Worm (Caenorhabditis elegans): ENCODE measurements around the gene H40L08.1.

Gene H40L08.1

DNA sequence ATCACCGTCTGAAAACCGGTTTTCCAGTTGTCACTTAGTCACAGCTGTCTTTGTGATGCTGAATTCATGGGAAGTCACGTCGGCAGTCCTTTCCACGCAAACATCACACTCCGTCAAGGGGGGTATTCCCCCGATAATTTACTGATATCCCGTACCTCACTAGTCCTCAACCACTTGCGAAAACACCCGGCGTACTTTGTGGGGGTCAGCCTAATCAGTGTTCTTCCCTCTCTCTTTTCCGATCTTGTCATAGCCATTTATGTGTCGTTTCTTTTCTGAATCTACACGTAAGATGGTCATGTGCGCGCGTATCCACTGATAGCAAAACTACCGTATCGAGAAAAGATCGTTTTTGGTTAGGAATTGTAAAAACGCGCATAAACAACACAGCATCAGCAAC, 4.5 kb downstream of the H40L08.1 start (continued):
- no peak for TF ChIP-seq skn-1 (tag; optimal IDR thresholded peaks at IDR 0.05)
- TF ChIP-seq F10B5.3 (tag; optimal IDR thresholded peaks at IDR 0.05), result no peak
- TF ChIP-seq spr-1 (tag; optimal IDR thresholded peaks at IDR 0.05), result no peak
- no peak for TF ChIP-seq unc-130 (GFP tag; optimal IDR thresholded peaks at IDR 0.05)
- TF ChIP-seq fos-1 (tag; optimal IDR thresholded peaks at IDR 0.05), result no peak
- no peak for TF ChIP-seq T20F7.1 (GFP tag; optimal IDR thresholded peaks at IDR 0.05)
- no peak for TF ChIP-seq set-16 (GFP tag; IDR thresholded peaks at IDR 0.05)
- TF ChIP-seq aha-1 (tag), result peak; percentile 97
- no peak for TF ChIP-seq rbr-2 (tag; optimal IDR thresholded peaks at IDR 0.05)
- no peak for TF ChIP-seq tra-1 (GFP tag; IDR thresholded peaks at IDR 0.05)
- peak in 1 of 2 experiments; percentile 22 for TF ChIP-seq lsy-2 (tag; optimal IDR thresholded peaks at IDR 0.05)
- TF ChIP-seq nhr-102 (tag; optimal IDR thresholded peaks at IDR 0.05), result no peak
- TF ChIP-seq R02D3.7 (tag; optimal IDR thresholded peaks at IDR 0.05), result no peak
- no peak for TF ChIP-seq ceh-62 (tag; optimal IDR thresholded peaks at IDR 0.05)

DNA sequence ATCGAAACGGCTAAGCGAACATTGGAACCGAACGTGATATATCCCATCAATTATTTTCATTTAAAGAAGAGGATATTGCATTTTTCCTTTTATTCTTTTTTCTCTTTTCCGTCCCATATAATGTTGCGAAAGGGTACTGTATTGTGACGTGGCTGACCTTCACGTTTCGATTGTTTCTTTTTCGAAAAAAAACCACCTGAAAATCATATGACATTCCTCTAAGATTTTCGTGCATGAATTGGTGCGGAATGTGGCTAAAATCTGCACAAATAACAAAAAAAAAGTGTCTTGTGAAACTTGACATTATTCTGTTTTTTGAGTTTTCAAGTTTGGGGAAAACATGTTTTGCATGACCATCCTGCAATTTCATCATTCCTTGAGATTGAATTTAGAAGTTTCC, 5.6 kb downstream of the H40L08.1 start:
- TF ChIP-seq F49E8.2 (tag; optimal IDR thresholded peaks at IDR 0.05; ENCODE audit: borderline replicate concordance), result no peak
- TF ChIP-seq aha-1 (tag), result peak; percentile 98

ce11 chrX:15077597-15078261, 6.2 kb downstream of the H40L08.1 start, which contains the start of the genes H40L08.8, H40L08.2 and H40L08.7:
TSS of gene H40L08.8 (minus strand) at chrX:15077633.
TSS of gene H40L08.2 (minus strand) at chrX:15077744.
TSS of gene H40L08.7 (minus strand) at chrX:15077744.
- TF ChIP-seq unc-62 (GFP tag; optimal IDR thresholded peaks at IDR 0.05 in 1 of 2), result peak in 1 of 2 experiments; percentile 72
- no peak for TF ChIP-seq unc-62 (tag; optimal IDR thresholded peaks at IDR 0.05)
- TF ChIP-seq mxl-3 (GFP tag; optimal IDR thresholded peaks at IDR 0.05), result peak; percentile 45
- TF ChIP-seq ceh-28 (tag; optimal IDR thresholded peaks at IDR 0.05), result no peak
- TF ChIP-seq aha-1 (tag), result peak; percentile 98
- TF ChIP-seq nhr-10 (tag; optimal IDR thresholded peaks at IDR 0.05), result no peak
- peak; percentile 63 for TF ChIP-seq nhr-48 (tag; optimal IDR thresholded peaks at IDR 0.05)
- no peak for TF ChIP-seq egl-27 (tag; optimal IDR thresholded peaks at IDR 0.05)
- TF ChIP-seq rbr-2 (tag; optimal IDR thresholded peaks at IDR 0.05), result no peak
- TF ChIP-seq nhr-25 (tag; optimal IDR thresholded peaks at IDR 0.05; ENCODE audit: borderline replicate concordance, insufficient read depth), result peak; percentile 56
- TF ChIP-seq hmg-1.1 (GFP tag; IDR thresholded peaks at IDR 0.05), result no peak
- TF ChIP-seq attf-4 (tag; optimal IDR thresholded peaks at IDR 0.05), result no peak
- no peak for TF ChIP-seq set-16 (GFP tag; IDR thresholded peaks at IDR 0.05)
- peak; percentile 56 for TF ChIP-seq hlh-30 (tag; optimal IDR thresholded peaks at IDR 0.05; ENCODE audit: insufficient read depth)
- no peak for TF ChIP-seq Y48G9A.11 (GFP tag; IDR thresholded peaks at IDR 0.05)
- peak; percentile 16; the same call in 1 of the 2 replicates for TF ChIP-seq dmd-6 (GFP tag; IDR thresholded peaks at IDR 0.05)
- TF ChIP-seq dmd-8 (GFP tag; IDR thresholded peaks at IDR 0.05), result no peak
- TF ChIP-seq aly-2 (tag; optimal IDR thresholded peaks at IDR 0.05), result no peak
- TF ChIP-seq lin-15B (tag; optimal IDR thresholded peaks at IDR 0.05), result no peak
- TF ChIP-seq tra-1 (GFP tag; IDR thresholded peaks at IDR 0.05), result no peak
- no peak for TF ChIP-seq madf-9 (GFP tag; conservative IDR thresholded peaks at IDR 0.05)
- TF ChIP-seq Y75B8A.6 (GFP tag; IDR thresholded peaks at IDR 0.05), result no peak
- TF ChIP-seq Y105C5A.15 (GFP tag; IDR thresholded peaks at IDR 0.05), result no peak
- TF ChIP-seq ama-1 (optimal IDR thresholded peaks at IDR 0.05), result peak; percentile 97
- TF ChIP-seq zag-1 (tag; optimal IDR thresholded peaks at IDR 0.05), result no peak
- no peak for TF ChIP-seq arid-1 (GFP tag; conservative IDR thresholded peaks at IDR 0.05)
- peak; percentile 49 for TF ChIP-seq hlh-11 (tag; optimal IDR thresholded peaks at IDR 0.05)
- TF ChIP-seq mdl-1 (tag; optimal IDR thresholded peaks at IDR 0.05), result peak; percentile 42 to 47
- no peak for TF ChIP-seq dpl-1 (GFP tag; optimal IDR thresholded peaks at IDR 0.05)
- no peak for TF ChIP-seq nhr-28 (tag; optimal IDR thresholded peaks at IDR 0.05)

Data from whole organism, L4 larva.